Fruit fly (Drosophila melanogaster): ENCODE data around the gene CG7126.

The CG7126 gene

DNA sequence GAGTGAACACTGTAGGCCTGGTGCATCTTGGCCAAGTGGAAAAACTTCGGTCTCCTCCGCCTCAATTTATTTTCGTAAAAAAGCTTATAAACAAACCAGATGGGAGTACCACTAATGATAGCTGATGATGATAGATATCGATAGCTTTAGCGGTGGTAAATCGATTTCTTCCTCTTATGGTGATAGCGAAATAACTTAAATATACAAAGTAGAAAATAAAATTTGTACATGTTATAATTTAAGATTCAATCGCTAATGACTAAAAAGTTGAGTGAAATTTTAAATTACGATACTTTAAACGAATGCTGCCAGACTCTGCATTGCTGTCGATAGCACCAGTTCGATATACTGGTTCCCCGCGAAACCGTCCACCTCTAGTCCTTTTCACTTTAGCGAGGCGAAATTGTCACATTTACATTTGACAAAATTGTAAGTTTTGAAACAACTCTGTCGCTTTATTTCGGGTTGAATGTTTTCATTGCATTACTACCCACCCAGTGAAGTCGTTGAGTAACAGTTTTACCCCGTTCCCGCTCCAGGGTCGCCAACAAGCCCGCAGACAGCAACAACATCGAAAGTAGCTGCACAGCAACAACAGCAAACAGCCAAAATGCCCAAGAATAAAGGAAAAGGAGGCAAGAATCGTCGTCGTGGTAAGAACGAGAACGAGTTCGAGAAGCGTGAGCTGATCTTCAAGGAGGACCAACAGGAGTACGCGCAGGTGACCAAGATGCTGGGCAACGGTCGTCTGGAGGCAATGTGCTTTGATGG is 28.1 kb downstream of the CG7126 start, which contains the start of the genes Vps39 and eIF1A (continued):
- TF ChIP-seq CG6813 (GFP tag; optimal IDR thresholded peaks at IDR 0.05) (no peak), tna (GFP tag; IDR thresholded peaks at IDR 0.05; ENCODE audit: partially characterized antibody) (peak; percentile 83), odd (GFP tag; optimal IDR thresholded peaks at IDR 0.05) (no peak), chif (GFP tag; optimal IDR thresholded peaks at IDR 0.05) (peak in 1 of 2 experiments; percentile 23), CG4328 (GFP tag; optimal IDR thresholded peaks at IDR 0.05) (no peak), Dp (GFP tag; optimal IDR thresholded peaks at IDR 0.05) (peak; percentile 45), CG10959 (GFP tag; IDR thresholded peaks at IDR 0.05) (no peak), CrebB (tag; optimal IDR thresholded peaks at IDR 0.05) (no peak), CG14014 (GFP tag; IDR thresholded peaks at IDR 0.05) (no peak), CG3995 (GFP tag; optimal IDR thresholded peaks at IDR 0.05) (peak; percentile 53), ems (GFP tag; optimal IDR thresholded peaks at IDR 0.05) (peak; percentile 58), kni (GFP tag; optimal IDR thresholded peaks at IDR 0.05) (no peak), Kr (GFP tag; optimal IDR thresholded peaks at IDR 0.05) (no peak), twi (tag; optimal IDR thresholded peaks at IDR 0.05) (no peak), Fer2 (tag; optimal IDR thresholded peaks at IDR 0.05) (no peak), insv (GFP tag; optimal IDR thresholded peaks at IDR 0.05) (no peak), tgo (GFP tag; IDR thresholded peaks at IDR 0.05) (no peak; the same call in 2 of the 3 replicates), CG6854 (GFP tag; optimal IDR thresholded peaks at IDR 0.05) (no peak)

dm6 chr3R:18269744-18270348 is 32.8 kb downstream of the CG7126 start:
- TF ChIP-seq Hand (GFP tag; optimal IDR thresholded peaks at IDR 0.05) (no peak), slp2 (GFP tag; optimal IDR thresholded peaks at IDR 0.05) (no peak), NFAT (GFP tag; IDR thresholded peaks at IDR 0.05) (no peak), ewg (GFP tag; optimal IDR thresholded peaks at IDR 0.05) (peak; percentile 96), CG4360 (GFP tag; IDR thresholded peaks at IDR 0.05) (peak; percentile 91), CG8765 (GFP tag; IDR thresholded peaks at IDR 0.05) (no peak), CG15601 (tag; optimal IDR thresholded peaks at IDR 0.05) (no peak), Adf1 (GFP tag; IDR thresholded peaks at IDR 0.05) (peak; percentile 67), Gug (GFP tag; IDR thresholded peaks at IDR 0.05) (no peak), kay (GFP tag; optimal IDR thresholded peaks at IDR 0.05) (no peak), CG2199 (GFP tag; IDR thresholded peaks at IDR 0.05) (no peak), CG31441 (GFP tag; IDR thresholded peaks at IDR 0.05) (no peak), org-1 (GFP tag; optimal IDR thresholded peaks at IDR 0.05) (no peak), CG18764 (GFP tag; optimal IDR thresholded peaks at IDR 0.05) (no peak), nerfin-2 (GFP tag; IDR thresholded peaks at IDR 0.05; ENCODE audit: partially characterized antibody) (no peak), Nf-YA (GFP tag; IDR thresholded peaks at IDR 0.05) (no peak), nerfin-1 (tag; optimal IDR thresholded peaks at IDR 0.05) (peak; percentile 17), Dfd (GFP tag; optimal IDR thresholded peaks at IDR 0.05) (peak in 1 of 2 experiments; percentile 39), Lim3 (GFP tag; IDR thresholded peaks at IDR 0.05) (no peak), croc (GFP tag; conservative IDR thresholded peaks at IDR 0.05) (no peak), Med (GFP tag) (no peak), Atf3 (GFP tag; optimal IDR thresholded peaks at IDR 0.05) (no peak), Usf (GFP tag; optimal IDR thresholded peaks at IDR 0.05) (no peak), Deaf1 (tag; optimal IDR thresholded peaks at IDR 0.05) (peak; percentile 42), CG34224 (GFP tag; IDR thresholded peaks at IDR 0.05; ENCODE audit: partially characterized antibody) (0 out of 3 replicates have a peak, but pooled peaks have one; percentile 15), tap (tag; optimal IDR thresholded peaks at IDR 0.05) (no peak), CG10979 (tag; optimal IDR thresholded peaks at IDR 0.05) (no peak), CG6765 (GFP tag; optimal IDR thresholded peaks at IDR 0.05) (no peak), CG10543 (GFP tag; optimal IDR thresholded peaks at IDR 0.05) (no peak), eve (GFP tag; optimal IDR thresholded peaks at IDR 0.05) (no peak), dimm (GFP tag; IDR thresholded peaks at IDR 0.05) (no peak)
